Fruit fly (Drosophila melanogaster) whole organism, pupa: Measurements from ENCODE around the gene CG5068.

Source experiments
- CG10348 ChIP-seq: fragments of 200-800 bp; sonication (Bioruptor generic); IDR thresholded peaks from 2 replicates; pipeline ENCODE4 v1.3.6; 2022; ENCODE audit warnings: missing biosample characterization, missing genetic modification characterization
- CG12605 ChIP-seq: fragments of 200-800 bp; sonication (Bioruptor generic); IDR thresholded peaks from 2 replicates; pipeline ENCODE4 v1.3.6; 2022; ENCODE audit warnings: missing biosample characterization, missing genetic modification characterization
- CG13204 ChIP-seq: fragments of 200-800 bp; sonication (Bioruptor generic); optimal IDR thresholded peaks from 2 replicates; lab custom pipeline; 2018; ENCODE audit warnings: missing biosample characterization, mild to moderate bottlenecking, missing genetic modification characterization, moderate library complexity
- CG15710 ChIP-seq: fragments of 200-800 bp; sonication (Bioruptor generic); optimal IDR thresholded peaks from 2 replicates; lab custom pipeline; 2018; ENCODE audit warnings: missing biosample characterization, mild to moderate bottlenecking, missing genetic modification characterization, moderate library complexity
- CG32121 ChIP-seq: fragments of 200-800 bp; sonication (Bioruptor generic); IDR thresholded peaks from 2 replicates; pipeline ENCODE4 v1.3.6; 2022; ENCODE audit warnings: missing biosample characterization, missing genetic modification characterization
- CG4496 ChIP-seq: fragments of 200-800 bp; sonication (Bioruptor generic); IDR thresholded peaks from 3 replicates; pipeline ENCODE4 v1.3.6; 2022; ENCODE audit warnings: missing biosample characterization, missing genetic modification characterization
- CG8159 ChIP-seq: fragments of 200-800 bp; sonication (Bioruptor generic); optimal IDR thresholded peaks from 3 replicates; lab custom pipeline; 2018; ENCODE audit warnings: missing biosample characterization, mild to moderate bottlenecking, missing genetic modification characterization, moderate library complexity
- CG8301 ChIP-seq: fragments of 200-800 bp; sonication (Bioruptor generic); optimal IDR thresholded peaks from 2 replicates; lab custom pipeline; 2018; ENCODE audit warnings: missing biosample characterization, mild to moderate bottlenecking, missing genetic modification characterization
- EcR ChIP-seq: fragments of 200-800 bp; sonication (Bioruptor generic); optimal IDR thresholded peaks from 3 replicates; lab custom pipeline; 2019; ENCODE audit warnings: missing biosample characterization, missing genetic modification characterization, mild to moderate bottlenecking, moderate library complexity, missing genetic modification reagents
- Ets98B ChIP-seq: fragments of 200-800 bp; sonication (Bioruptor generic); IDR thresholded peaks from 2 replicates; pipeline ENCODE4 v1.3.6; 2022; ENCODE audit warnings: missing biosample characterization, missing genetic modification characterization
- Pif1A ChIP-seq: fragments of 200-800 bp; sonication (Bioruptor generic); optimal IDR thresholded peaks from 3 replicates; lab custom pipeline; 2016; ENCODE audit warnings: missing biosample characterization, missing genetic modification characterization
- Pif1B ChIP-seq: fragments of 200-800 bp; sonication (Bioruptor generic); optimal IDR thresholded peaks from 3 replicates; lab custom pipeline; 2016; ENCODE audit warnings: missing biosample characterization, missing genetic modification characterization
- gl ChIP-seq: fragments of 200-800 bp; sonication (Bioruptor generic); optimal IDR thresholded peaks from 2 replicates; lab custom pipeline; 2018; ENCODE audit warnings: missing biosample characterization, mild to moderate bottlenecking, missing genetic modification characterization
- rn ChIP-seq: fragments of 200-800 bp; sonication (Bioruptor generic); IDR thresholded peaks from 2 replicates; pipeline ENCODE4 v1.3.6; 2022; ENCODE audit warnings: missing biosample characterization, missing genetic modification characterization

DNA sequence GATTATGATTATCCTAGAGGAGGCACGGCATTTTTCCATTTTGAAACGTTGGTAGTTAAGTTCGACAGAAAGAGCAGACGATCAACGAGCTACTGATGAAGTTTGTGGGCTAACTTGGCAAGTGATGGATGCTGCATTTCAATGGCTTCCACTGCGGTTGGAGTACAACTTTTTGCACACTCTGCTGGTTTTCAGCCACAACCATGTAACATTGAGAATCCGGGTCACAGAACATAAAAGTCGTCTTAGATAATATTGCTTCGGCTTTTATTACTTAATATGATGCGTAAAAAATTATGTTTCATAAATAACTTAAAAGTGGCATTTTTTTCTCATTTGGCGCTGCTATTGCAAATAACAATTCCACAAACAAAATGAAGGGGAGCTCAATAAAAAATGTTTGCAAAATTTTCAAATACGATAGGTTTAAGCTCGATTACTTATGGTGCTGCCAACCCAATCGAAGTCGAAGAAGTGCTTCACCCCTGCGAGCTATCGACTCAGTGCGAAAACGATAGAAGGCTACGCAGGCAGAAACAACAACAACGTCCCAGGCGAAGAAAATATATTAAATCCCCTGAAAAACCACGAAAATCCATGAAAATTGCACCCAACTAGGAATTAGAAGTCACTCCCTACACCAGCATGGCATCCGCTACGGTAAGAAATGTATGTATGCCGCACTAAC is 20.0 kb upstream of the CG5068 start, which contains the start of the genes CG5653 and CG5021:
- TF ChIP-seq CG10348 (GFP tag; lab: Robert Waterston, UW) (no peak), Pif1A (no peak), CG15710 (no peak), rn (GFP tag; lab: Robert Waterston, UW) (no peak), Pif1B (GFP tag; lab: Kevin White, UChicago) (no peak), CG32121 (GFP tag; lab: Robert Waterston, UW) (no peak), CG4496 (GFP tag; lab: Robert Waterston, UW) (no peak), CG12605 (GFP tag; lab: Robert Waterston, UW) (no peak), CG13204 (no peak), CG8301 (tag; lab: Kevin White, UChicago) (no peak), Ets98B (GFP tag; lab: Robert Waterston, UW) (no peak), gl (tag; lab: Kevin White, UChicago) (peak; percentile 3), CG8159 (tag; lab: Kevin White, UChicago) (no peak), EcR (GFP tag; lab: Kevin White, UChicago) (no peak)
